Worm (Caenorhabditis elegans) whole organism, L4 larva: Measurements from ENCODE around the gene Y67A10A.2.
A peak's percentile ranks its signal among the peaks of the same experiment; 100 is the strongest.

Experiments used
- F37D6.2 ChIP-seq: sonication (generic microtip); optimal IDR thresholded peaks from 2 replicates; lab custom pipeline; 2016; ENCODE audit warnings: mild to moderate bottlenecking, missing genetic modification characterization, missing compliant biosample characterization
- ZK337.2 ChIP-seq: fragments of 200-800 bp; sonication (Bioruptor generic); IDR thresholded peaks from 2 replicates; pipeline ENCODE4 v1.3.6; 2022; ENCODE audit warnings: missing genetic modification reagents, missing genetic modification characterization, missing compliant biosample characterization
- aha-1 ChIP-seq: fragments of 150-350 bp; peaks from one replicate; lab custom pipeline; 2014; ENCODE audit warnings: missing biosample characterization, missing genetic modification characterization
- ama-1 ChIP-seq: fragments of 150-350 bp; optimal IDR thresholded peaks from 2 replicates; lab custom pipeline; 2014; ENCODE audit warnings: inconsistent platforms, mixed read lengths
- ceh-20 ChIP-seq: fragments of 200-800 bp; sonication (Bioruptor generic); IDR thresholded peaks from 2 replicates; pipeline ENCODE4 v1.3.6; 2022; ENCODE audit warnings: missing genetic modification reagents, missing genetic modification characterization, missing compliant biosample characterization
- ceh-82 ChIP-seq: sonication (generic microtip); optimal IDR thresholded peaks from 2 replicates; lab custom pipeline; 2017; ENCODE audit warnings: missing biosample characterization, missing genetic modification characterization
- dmd-8 ChIP-seq: fragments of 200-800 bp; sonication (Bioruptor generic); IDR thresholded peaks from 2 replicates; pipeline ENCODE4 v1.3.6; 2022; ENCODE audit warnings: missing genetic modification characterization, missing compliant biosample characterization
- dve-1 ChIP-seq: sonication (generic microtip); optimal IDR thresholded peaks from 2 replicates; lab custom pipeline; 2017; ENCODE audit warnings: antibody characterized with exemption, mild to moderate bottlenecking, missing genetic modification characterization, missing compliant biosample characterization; ENCODE audit not compliant: insufficient read depth
- hif-1 ChIP-seq, 2 experiments: sonication (generic microtip); optimal IDR thresholded peaks; 2 replicates each; lab custom pipeline; 2016 to 2017; ENCODE audit warnings: missing compliant biosample characterization in 2 of 2, missing genetic modification characterization in 2 of 2, missing genetic modification reagents in 2 of 2, missing genotype in 2 of 2, mild to moderate bottlenecking in 1 of 2
- lin-1 ChIP-seq: fragments of 200-800 bp; sonication (Bioruptor generic); IDR thresholded peaks from 2 replicates; pipeline ENCODE4 v1.3.6; 2022; ENCODE audit warnings: missing genetic modification reagents, missing genetic modification characterization, missing compliant biosample characterization
- lin-13 ChIP-seq: fragments of 150-350 bp; optimal IDR thresholded peaks from 2 replicates; lab custom pipeline; 2014; ENCODE audit warnings: missing biosample characterization, missing genetic modification reagents, missing genetic modification characterization
- lin-29 ChIP-seq: fragments of 200-800 bp; sonication (Bioruptor generic); IDR thresholded peaks from 2 replicates; pipeline ENCODE4 v1.3.6; 2022; ENCODE audit warnings: missing genetic modification reagents, missing genetic modification characterization, missing compliant biosample characterization
- lin-38 ChIP-seq: fragments of 200-800 bp; sonication (Bioruptor generic); IDR thresholded peaks from 2 replicates; pipeline ENCODE4 v1.3.6; 2022; ENCODE audit warnings: missing genetic modification reagents, missing genetic modification characterization, missing compliant biosample characterization
- lin-39 ChIP-seq: fragments of 150-350 bp; optimal IDR thresholded peaks from 2 replicates; lab custom pipeline; 2014; ENCODE audit warnings: missing biosample characterization, missing genetic modification reagents, missing genetic modification characterization
- lir-3 ChIP-seq: sonication (generic microtip); optimal IDR thresholded peaks from 2 replicates; lab custom pipeline; 2016; ENCODE audit warnings: mild to moderate bottlenecking, missing genetic modification characterization, missing compliant biosample characterization
- madf-5 ChIP-seq, 2 experiments: fragments of 200-800 bp; sonication (Bioruptor generic); IDR thresholded peaks; 2 replicates each; pipeline ENCODE4 v1.3.6; 2022; ENCODE audit warnings: missing compliant biosample characterization in 2 of 2, missing genetic modification characterization in 2 of 2
- mep-1 ChIP-seq: fragments of 150-350 bp; sonication (generic microtip); optimal IDR thresholded peaks from 3 replicates; lab custom pipeline; 2014; ENCODE audit warnings: missing biosample characterization, missing genetic modification characterization
- nhr-111 ChIP-seq: fragments of 200-800 bp; sonication (Bioruptor generic); optimal IDR thresholded peaks from 2 replicates; lab custom pipeline; 2018; ENCODE audit warnings: mild to moderate bottlenecking, missing genetic modification characterization, missing compliant biosample characterization
- nhr-41 ChIP-seq: fragments of 200-800 bp; sonication (Bioruptor generic); IDR thresholded peaks from 2 replicates; pipeline ENCODE4 v1.3.6; 2022; ENCODE audit warnings: missing genetic modification reagents, missing genetic modification characterization, missing compliant biosample characterization
- nhr-42 ChIP-seq: fragments of 200-800 bp; sonication (Bioruptor generic); IDR thresholded peaks from 2 replicates; pipeline ENCODE4 v1.3.6; 2022; ENCODE audit warnings: missing genetic modification characterization, missing compliant biosample characterization
- nhr-77 ChIP-seq: fragments of 150-350 bp; optimal IDR thresholded peaks from 2 replicates; lab custom pipeline; 2014; ENCODE audit warnings: missing biosample characterization, missing genetic modification characterization
- pha-4 ChIP-seq, 2 experiments: fragments of 150-350 bp in 1 of 2; fragments of 200-800 bp in 1 of 2; sonication (Bioruptor generic) in 1 of 2; IDR thresholded peaks in 1 of 2; optimal IDR thresholded peaks in 1 of 2; 2 replicates each; pipeline versions ENCODE4 v1.3.6 to Lab custom; 2014 to 2022; ENCODE audit warnings: missing genetic modification characterization in 2 of 2, missing genetic modification reagents in 2 of 2, missing biosample characterization in 1 of 2, missing compliant biosample characterization in 1 of 2
- php-3 ChIP-seq: fragments of 200-800 bp; sonication (Bioruptor generic); IDR thresholded peaks from 2 replicates; pipeline ENCODE4 v1.3.6; 2022; ENCODE audit warnings: missing genetic modification reagents, missing genetic modification characterization, missing compliant biosample characterization
- snpc-1.2 ChIP-seq: fragments of 200-800 bp; sonication (Bioruptor generic); IDR thresholded peaks from 2 replicates; pipeline ENCODE4 v1.3.6; 2022; ENCODE audit warnings: missing genetic modification reagents, missing genetic modification characterization, missing compliant biosample characterization
- unc-62 ChIP-seq, 3 experiments: fragments of 150-350 bp in 1 of 3; sonication (generic microtip); optimal IDR thresholded peaks in 2 of 3; peaks in 1 of 3; 1 replicate in 1 of 3; 2 replicates in 2 of 3; lab custom pipeline; 2014 to 2017; ENCODE audit warnings: missing biosample characterization in 3 of 3, missing genetic modification characterization in 3 of 3, missing genetic modification reagents in 3 of 3, missing genotype in 1 of 3
- vab-7 ChIP-seq: fragments of 200-800 bp; sonication (Bioruptor generic); IDR thresholded peaks from 2 replicates; pipeline ENCODE4 v1.3.6; 2022; ENCODE audit warnings: missing genetic modification reagents, missing genetic modification characterization, missing compliant biosample characterization
- zip-2 ChIP-seq: fragments of 150-350 bp; optimal IDR thresholded peaks from 2 replicates; lab custom pipeline; 2014; ENCODE audit warnings: missing biosample characterization, missing genetic modification characterization
- ztf-11 ChIP-seq: fragments of 150-350 bp; optimal IDR thresholded peaks from 2 replicates; lab custom pipeline; 2014; ENCODE audit warnings: missing biosample characterization, missing genetic modification characterization

The Y67A10A.2 gene

DNA sequence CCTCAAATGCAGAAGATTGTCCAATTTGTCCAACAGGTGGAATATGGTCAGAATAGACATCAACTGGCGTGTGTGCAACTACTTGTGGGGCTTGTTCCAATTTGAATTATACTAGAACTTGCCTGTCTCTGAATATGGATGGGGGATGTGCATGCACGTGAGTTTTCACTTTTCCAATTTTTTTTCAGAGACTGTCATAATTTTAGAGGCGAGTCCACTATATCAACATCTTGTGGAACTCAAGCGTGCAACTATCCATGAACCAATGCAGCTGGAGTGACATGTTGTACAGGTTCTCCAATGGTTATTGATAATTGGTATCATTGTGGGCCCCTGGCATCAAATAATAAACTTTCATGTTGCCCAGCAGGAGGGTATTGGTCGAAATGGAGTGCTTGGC lies at the start of gene Y67A10A.2:
Y67A10A.2 (plus strand) TSS at position 301 of the 400 bp plus-strand sequence.
- no peak for TF ChIP-seq php-3 (GFP tag; lab: Robert Waterston, UW)
- TF ChIP-seq ztf-11 = no peak
- no peak for TF ChIP-seq ceh-20
- no peak for TF ChIP-seq dmd-8 (GFP tag; lab: Robert Waterston, UW)
- TF ChIP-seq dve-1 (tag; lab: Kevin White, UChicago) = no peak
- TF ChIP-seq lin-1 = no peak
- TF ChIP-seq hif-1 (tag; optimal IDR thresholded peaks at IDR 0.05; lab: Kevin White, UChicago) = no peak
- no peak for TF ChIP-seq lin-29
- TF ChIP-seq, all 104 proteins: peak for 0

DNA sequence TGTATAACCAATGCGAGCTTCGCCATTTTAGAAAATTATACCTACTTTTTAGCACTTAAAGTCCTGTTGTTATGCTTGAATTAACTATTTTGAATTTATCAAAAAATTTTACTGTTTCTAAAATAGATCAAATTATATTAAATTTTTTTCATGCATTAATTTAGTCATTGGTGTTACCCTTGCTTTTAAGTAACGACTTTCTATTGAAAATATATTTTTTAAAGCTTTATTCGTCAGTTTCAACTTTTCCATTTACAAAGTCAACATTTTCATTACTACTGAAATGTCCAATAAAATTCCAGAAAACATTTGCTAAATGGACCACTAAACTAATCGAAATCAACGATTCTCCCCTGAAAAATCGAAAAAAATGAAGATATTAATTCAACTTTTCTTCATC lies 46.3 kb upstream of the Y67A10A.2 start, which contains the start of gene Y64G10A.7:
Y64G10A.7 (plus strand) TSS at position 301 of the 400 bp plus-strand sequence.
- TF ChIP-seq lin-38 (no peak), zip-2 (no peak), nhr-77 (no peak), ama-1 (lab: Kevin White, UChicago) (no peak), ZK337.2 (no peak), lin-39 (tag; lab: Kevin White, UChicago) (no peak), lin-13 (no peak), hif-1 (tag; optimal IDR thresholded peaks at IDR 0.05; lab: Kevin White, UChicago) (no peak), mep-1 (no peak), lir-3 (tag; lab: Kevin White, UChicago) (no peak), pha-4 (GFP tag; IDR thresholded peaks at IDR 0.05; lab: Robert Waterston, UW) (no peak), pha-4 (tag; optimal IDR thresholded peaks at IDR 0.05; lab: Kevin White, UChicago) (no peak)

DNA sequence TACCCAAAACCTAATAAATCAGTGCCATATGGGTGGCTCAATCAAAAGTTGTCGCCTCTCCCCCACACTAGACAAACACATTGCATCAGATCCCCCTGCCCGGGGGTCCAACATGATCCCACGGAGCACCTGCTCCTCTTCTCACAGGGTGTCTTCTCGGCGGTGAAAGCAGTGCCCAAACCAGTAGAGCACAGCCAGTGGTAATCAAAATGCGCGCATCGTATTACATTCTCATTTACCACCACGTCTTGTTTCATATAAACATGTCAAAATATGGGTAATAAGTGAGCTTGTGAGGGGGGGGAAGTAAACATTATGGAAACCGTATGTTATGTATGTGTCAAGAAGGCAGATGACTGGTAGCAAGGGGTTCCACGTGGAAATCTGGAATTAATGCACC lies 42.6 kb upstream of the Y67A10A.2 start:
- TF ChIP-seq madf-5 (GFP tag; IDR thresholded peaks at IDR 0.05; lab: Robert Waterston, UW) (no peak), aha-1 (peak; percentile 72)

DNA sequence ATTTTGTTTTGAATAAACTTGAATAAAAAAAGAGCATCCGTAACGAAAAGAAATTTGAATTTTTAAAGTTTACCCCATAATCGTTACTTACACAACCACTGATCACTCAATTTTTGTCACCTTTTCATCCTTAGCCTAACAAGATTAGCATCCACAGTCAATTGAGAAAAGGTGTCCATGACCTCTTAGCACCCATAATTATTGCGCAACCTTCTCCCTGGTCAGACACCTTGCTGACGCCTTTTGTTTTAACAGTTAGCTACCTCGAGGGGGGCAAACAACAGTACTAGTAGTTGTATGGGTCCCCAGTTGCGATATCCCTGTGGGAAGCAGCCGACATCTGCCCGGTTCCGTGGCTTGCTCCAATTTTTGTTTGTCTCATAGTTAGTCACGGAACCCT lies 40.8 kb upstream of the Y67A10A.2 start:
- TF ChIP-seq ama-1 (lab: Kevin White, UChicago) = no peak
- no peak for TF ChIP-seq ceh-82 (tag; lab: Kevin White, UChicago)
- no peak for TF ChIP-seq hif-1 (tag; optimal IDR thresholded peaks at IDR 0.05; lab: Kevin White, UChicago)
- TF ChIP-seq lin-39 (tag; lab: Kevin White, UChicago) = no peak
- TF ChIP-seq, all 104 proteins: peak for 0

DNA sequence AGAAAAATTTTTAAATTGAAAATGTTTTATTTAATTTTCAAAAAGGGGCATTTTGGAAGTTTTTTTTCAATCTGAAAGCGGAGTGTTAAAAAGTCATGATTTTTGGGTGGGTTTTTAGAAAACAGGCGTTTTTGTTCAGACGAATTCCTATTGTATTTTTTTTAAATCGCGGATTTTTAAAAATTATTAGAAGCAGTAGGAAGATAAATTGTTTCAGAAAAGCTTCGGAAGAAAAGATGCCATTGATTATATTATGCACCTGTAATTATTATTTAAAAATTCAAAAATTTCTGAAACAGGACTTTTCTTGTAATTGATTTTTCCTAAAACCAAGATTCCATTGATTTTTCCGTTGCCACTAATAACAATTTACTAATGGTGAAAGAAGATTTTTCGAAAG lies 32.0 kb upstream of the Y67A10A.2 start:
- TF ChIP-seq aha-1 = peak; percentile 93
- TF ChIP-seq nhr-111 = no peak
- no peak for TF ChIP-seq vab-7 (GFP tag; lab: Robert Waterston, UW)
- TF ChIP-seq lin-29 = no peak
- TF ChIP-seq unc-62 (GFP tag; optimal IDR thresholded peaks at IDR 0.05 in 1 of 2; lab: Kevin White, UChicago) = no peak
- no peak for TF ChIP-seq unc-62 (tag; optimal IDR thresholded peaks at IDR 0.05; lab: Kevin White, UChicago)

DNA sequence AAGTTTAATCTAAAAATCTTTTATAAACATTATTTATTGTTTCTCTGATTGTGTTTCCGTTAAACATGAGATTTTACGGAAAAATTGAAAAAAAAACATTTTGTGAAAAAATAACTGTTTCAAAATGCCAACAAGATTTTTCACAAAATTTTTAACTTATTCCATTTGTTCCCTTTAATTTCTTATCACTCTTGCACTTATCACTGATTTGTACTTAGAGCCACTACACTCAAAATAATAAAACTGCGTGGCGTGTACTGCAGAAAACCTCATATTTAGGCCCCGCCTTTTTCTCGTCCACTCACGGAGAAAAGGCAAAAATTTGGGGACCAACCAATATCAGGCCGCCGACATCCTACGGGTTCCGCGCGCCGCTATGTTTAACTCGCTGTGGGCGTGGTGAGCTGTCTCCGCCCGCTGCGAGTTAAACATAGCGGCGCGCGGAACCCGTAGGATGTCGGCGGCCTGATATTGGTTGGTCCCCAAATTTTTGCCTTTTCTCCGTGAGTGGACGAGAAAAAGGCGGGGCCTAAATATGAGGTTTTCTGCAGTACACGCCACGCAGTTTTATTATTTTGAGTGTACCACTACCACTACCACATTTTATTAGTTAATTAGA lies 30.4 kb upstream of the Y67A10A.2 start:
- TF ChIP-seq snpc-1.2 (GFP tag; lab: Robert Waterston, UW) = peak; percentile 84

DNA sequence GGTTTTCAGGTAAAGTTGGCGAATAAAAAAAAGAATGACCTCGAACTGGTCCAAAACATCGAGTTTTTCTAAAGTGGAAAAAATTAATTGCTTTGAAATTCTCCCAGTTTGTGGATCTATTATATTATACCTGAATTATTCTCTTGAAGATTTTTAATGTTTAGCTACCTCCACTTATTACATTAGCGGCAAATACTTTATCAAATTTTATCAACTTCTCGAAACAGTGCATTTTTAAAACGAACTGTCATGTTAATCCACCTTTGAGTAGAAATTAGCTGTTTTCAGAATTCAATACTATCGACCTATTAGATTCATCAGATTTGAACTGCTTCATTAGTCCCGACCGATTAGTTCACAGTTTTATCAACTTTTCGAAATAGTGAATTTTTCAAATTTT lies 19.8 kb upstream of the Y67A10A.2 start:
- no peak for TF ChIP-seq nhr-41 (GFP tag; lab: Robert Waterston, UW)
- no peak for TF ChIP-seq lir-3 (tag; lab: Kevin White, UChicago)
- peak; percentile 59 for TF ChIP-seq snpc-1.2 (GFP tag; lab: Robert Waterston, UW)

DNA sequence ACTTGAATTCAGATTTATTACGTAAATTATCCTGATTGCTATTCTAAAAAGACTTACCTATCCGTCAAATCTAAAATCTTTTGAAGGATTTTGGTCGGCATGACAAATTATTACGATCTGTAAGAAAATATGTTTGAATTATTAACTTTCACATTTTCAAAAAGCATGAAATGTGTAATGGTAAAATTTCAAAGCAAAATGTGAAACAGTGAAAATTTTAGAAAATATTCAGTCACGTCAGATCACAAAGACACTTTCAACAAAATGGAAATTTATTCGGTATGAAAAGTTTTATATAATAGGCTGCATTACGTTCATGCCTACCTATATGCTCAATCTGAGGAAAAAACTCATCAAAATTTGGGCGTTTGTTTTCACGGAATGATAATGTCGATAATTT lies 16.2 kb upstream of the Y67A10A.2 start, which contains the start of gene fbxa-126:
fbxa-126 (minus strand) TSS at position 101 of the 400 bp plus-strand sequence.
- TF ChIP-seq F37D6.2 (tag; lab: Kevin White, UChicago) = no peak
- TF ChIP-seq mep-1 = no peak
- TF ChIP-seq ceh-82 (tag; lab: Kevin White, UChicago) = no peak
- no peak for TF ChIP-seq nhr-42 (GFP tag; lab: Robert Waterston, UW)
- TF ChIP-seq, all 104 proteins: peak for 0
